Fruit fly (Drosophila melanogaster) whole organism, embryonic: Measurements from ENCODE around the gene MED28.

ENCODE experiments used
- Asciz ChIP-seq: fragments of 200-800 bp; sonication (Bioruptor generic); optimal IDR thresholded peaks from 2 replicates; lab custom pipeline; 2017; ENCODE audit warnings: missing biosample characterization, mild to moderate bottlenecking, missing genetic modification characterization, missing genetic modification reagents
- Atf6 ChIP-seq: fragments of 200-800 bp; sonication (Bioruptor generic); IDR thresholded peaks from 2 replicates; pipeline ENCODE4 v1.3.6; 2022; ENCODE audit warnings: missing biosample characterization, missing genetic modification characterization
- Bdp1 ChIP-seq: fragments of 200-800 bp; sonication (Bioruptor generic); optimal IDR thresholded peaks from 3 replicates; lab custom pipeline; 2016; ENCODE audit warnings: missing biosample characterization, missing genetic modification characterization
- Bteb2 ChIP-seq: fragments of 200-800 bp; sonication (Bioruptor generic); optimal IDR thresholded peaks from 2 replicates; lab custom pipeline; 2016; ENCODE audit warnings: missing biosample characterization, missing genetic modification characterization
- CG10979 ChIP-seq: fragments of 200-800 bp; sonication (Bioruptor generic); optimal IDR thresholded peaks from 2 replicates; lab custom pipeline; 2018; ENCODE audit warnings: missing biosample characterization, mild to moderate bottlenecking, missing genetic modification characterization, moderate library complexity
- CG11696 ChIP-seq: fragments of 200-800 bp; sonication (Bioruptor generic); IDR thresholded peaks from 2 replicates; pipeline ENCODE4 v1.3.6; 2022; ENCODE audit warnings: missing biosample characterization, missing genetic modification characterization
- CG15269 ChIP-seq: fragments of 200-800 bp; sonication (Bioruptor generic); optimal IDR thresholded peaks from 2 replicates; lab custom pipeline; 2018; ENCODE audit warnings: missing biosample characterization, mild to moderate bottlenecking, missing genetic modification characterization, moderate library complexity
- CG15514 ChIP-seq: fragments of 200-800 bp; sonication (Bioruptor generic); optimal IDR thresholded peaks from 3 replicates; lab custom pipeline; 2017; ENCODE audit warnings: missing biosample characterization, missing genetic modification characterization, mild to moderate bottlenecking, moderate library complexity, missing genetic modification reagents
- CG1602 ChIP-seq: fragments of 200-800 bp; sonication (Bioruptor generic); optimal IDR thresholded peaks from 3 replicates; lab custom pipeline; 2016; ENCODE audit warnings: missing biosample characterization, missing genetic modification characterization
- CG1647 ChIP-seq: fragments of 200-800 bp; sonication (Bioruptor generic); optimal IDR thresholded peaks from 3 replicates; lab custom pipeline; 2016; ENCODE audit warnings: missing biosample characterization, missing genetic modification characterization
- CG17328 ChIP-seq: fragments of 200-800 bp; sonication (Bioruptor generic); IDR thresholded peaks from 2 replicates; pipeline ENCODE4 v1.3.6; 2022; ENCODE audit warnings: missing biosample characterization, missing genetic modification characterization
- CG1832 ChIP-seq: fragments of 200-800 bp; sonication (Bioruptor generic); optimal IDR thresholded peaks from 2 replicates; lab custom pipeline; 2017; ENCODE audit warnings: missing biosample characterization, mild to moderate bottlenecking, missing genetic modification characterization, inconsistent platforms
- CG2120 ChIP-seq: fragments of 200-800 bp; sonication (Bioruptor generic); optimal IDR thresholded peaks from 3 replicates; lab custom pipeline; 2016; ENCODE audit warnings: missing biosample characterization, missing genetic modification characterization
- CG4360 ChIP-seq: fragments of 200-800 bp; sonication (Bioruptor generic); IDR thresholded peaks from 2 replicates; pipeline ENCODE4 v1.3.6; 2022; ENCODE audit warnings: missing biosample characterization, missing genetic modification characterization
- CG8089 ChIP-seq: fragments of 200-800 bp; sonication (Bioruptor generic); optimal IDR thresholded peaks from 3 replicates; lab custom pipeline; 2016; ENCODE audit warnings: missing biosample characterization, missing genetic modification characterization
- CG9817 ChIP-seq: fragments of 200-800 bp; sonication (Bioruptor generic); optimal IDR thresholded peaks from 2 replicates; lab custom pipeline; 2018; ENCODE audit warnings: missing biosample characterization, mild to moderate bottlenecking, missing genetic modification characterization, moderate library complexity
- CG9932 ChIP-seq: fragments of 200-800 bp; sonication (Bioruptor generic); IDR thresholded peaks from 2 replicates; pipeline ENCODE4 v1.3.6; 2022; ENCODE audit warnings: missing biosample characterization, missing genetic modification characterization
- Camta ChIP-seq: fragments of 200-800 bp; sonication (Bioruptor generic); optimal IDR thresholded peaks from 2 replicates; lab custom pipeline; 2016; ENCODE audit warnings: missing biosample characterization, missing genetic modification characterization
- Dll ChIP-seq: fragments of 200-800 bp; sonication (Bioruptor generic); IDR thresholded peaks from 4 replicates; pipeline ENCODE4 v1.3.6; 2022; ENCODE audit warnings: missing biosample characterization, missing genetic modification characterization; ENCODE audit not compliant: partially characterized antibody
- Gug ChIP-seq: fragments of 200-800 bp; sonication (Bioruptor generic); IDR thresholded peaks from 4 replicates; pipeline ENCODE4 v1.3.6; 2022; ENCODE audit warnings: missing biosample characterization, missing genetic modification characterization
- H15 ChIP-seq: fragments of 200-800 bp; sonication (Bioruptor generic); IDR thresholded peaks from 3 replicates; pipeline ENCODE4 v1.3.6; 2022; ENCODE audit warnings: missing biosample characterization, missing genetic modification characterization
- HLH4C ChIP-seq: fragments of 200-800 bp; sonication (Bioruptor generic); IDR thresholded peaks from 3 replicates; pipeline ENCODE4 v1.3.6; 2022; ENCODE audit warnings: missing biosample characterization, missing genetic modification characterization; ENCODE audit not compliant: partially characterized antibody
- Lim3 ChIP-seq: fragments of 200-800 bp; sonication (Bioruptor generic); IDR thresholded peaks from 2 replicates; pipeline ENCODE4 v1.3.6; 2022; ENCODE audit warnings: missing biosample characterization, missing genetic modification characterization
- Max ChIP-seq: fragments of 200-800 bp; sonication (Bioruptor generic); optimal IDR thresholded peaks from 2 replicates; lab custom pipeline; 2016; ENCODE audit warnings: missing biosample characterization, mild to moderate bottlenecking, missing genetic modification characterization
- Neu2 ChIP-seq: fragments of 200-800 bp; sonication (Bioruptor generic); optimal IDR thresholded peaks from 3 replicates; lab custom pipeline; 2016; ENCODE audit warnings: missing biosample characterization, missing genetic modification characterization, borderline replicate concordance
- Rfx ChIP-seq: fragments of 200-800 bp; sonication (Bioruptor generic); IDR thresholded peaks from 2 replicates; pipeline ENCODE4 v1.3.6; 2022; ENCODE audit warnings: missing biosample characterization, missing genetic modification characterization
- Sin3A ChIP-seq: fragments of >200 bp; optimal IDR thresholded peaks from 2 replicates; lab custom pipeline; 2018
- Spps ChIP-seq: fragments of 200-800 bp; sonication (Bioruptor generic); optimal IDR thresholded peaks from 2 replicates; lab custom pipeline; 2018; ENCODE audit warnings: missing biosample characterization, mild to moderate bottlenecking, missing genetic modification characterization
- Tbp ChIP-seq: fragments of >200 bp; optimal IDR thresholded peaks from 2 replicates; lab custom pipeline; 2018; ENCODE audit warnings: missing biosample characterization, missing genetic modification characterization
- Vsx1 ChIP-seq: fragments of 200-800 bp; sonication (Bioruptor generic); optimal IDR thresholded peaks from 2 replicates; lab custom pipeline; 2017; ENCODE audit warnings: missing biosample characterization, mild to moderate bottlenecking, missing genetic modification characterization, missing genetic modification reagents
- amos ChIP-seq: fragments of 200-800 bp; sonication (Bioruptor generic); IDR thresholded peaks from 2 replicates; pipeline ENCODE4 v1.3.6; 2022; ENCODE audit warnings: missing biosample characterization, missing genetic modification characterization; ENCODE audit not compliant: partially characterized antibody
- bbx ChIP-seq: fragments of 200-800 bp; sonication (Bioruptor generic); IDR thresholded peaks from 2 replicates; pipeline ENCODE4 v1.3.6; 2022; ENCODE audit warnings: missing biosample characterization, missing genetic modification characterization; ENCODE audit not compliant: partially characterized antibody
- cg ChIP-seq: fragments of 200-800 bp; sonication (Bioruptor generic); optimal IDR thresholded peaks from 3 replicates; lab custom pipeline; 2019; ENCODE audit warnings: missing biosample characterization, mild to moderate bottlenecking, missing genetic modification characterization, moderate library complexity
- corto ChIP-seq: fragments of 200-800 bp; sonication (Bioruptor generic); optimal IDR thresholded peaks from 2 replicates; lab custom pipeline; 2016; ENCODE audit warnings: missing biosample characterization, mild to moderate bottlenecking, missing genetic modification characterization, moderate library complexity
- crc ChIP-seq: fragments of 200-800 bp; sonication (Bioruptor generic); optimal IDR thresholded peaks from 2 replicates; lab custom pipeline; 2016; ENCODE audit warnings: missing biosample characterization, missing genetic modification characterization
- dmrt99B ChIP-seq: fragments of 200-800 bp; sonication (Bioruptor generic); optimal IDR thresholded peaks from 2 replicates; lab custom pipeline; 2018; ENCODE audit warnings: missing biosample characterization, mild to moderate bottlenecking, missing genetic modification characterization, moderate library complexity
- fu2 ChIP-seq: fragments of 200-800 bp; sonication (Bioruptor generic); optimal IDR thresholded peaks from 2 replicates; lab custom pipeline; 2016; ENCODE audit warnings: missing biosample characterization, missing genetic modification characterization
- gce ChIP-seq: fragments of 200-800 bp; sonication (Bioruptor generic); IDR thresholded peaks from 3 replicates; pipeline ENCODE4 v1.3.6; 2022; ENCODE audit warnings: missing biosample characterization, missing genetic modification characterization
- gro ChIP-seq: fragments of 200-800 bp; sonication (Bioruptor generic); optimal IDR thresholded peaks from 2 replicates; lab custom pipeline; 2016; ENCODE audit warnings: missing biosample characterization, missing genetic modification characterization
- odd ChIP-seq: fragments of 200-800 bp; sonication (Bioruptor generic); optimal IDR thresholded peaks from 2 replicates; lab custom pipeline; 2017; ENCODE audit warnings: missing biosample characterization, mild to moderate bottlenecking, missing genetic modification characterization
- org-1 ChIP-seq: fragments of 200-800 bp; sonication (Bioruptor generic); optimal IDR thresholded peaks from 2 replicates; lab custom pipeline; 2017; ENCODE audit warnings: missing biosample characterization, missing genetic modification characterization
- psq ChIP-seq: fragments of 200-800 bp; sonication (Bioruptor generic); optimal IDR thresholded peaks from 2 replicates; lab custom pipeline; 2017; ENCODE audit warnings: missing biosample characterization, missing genetic modification characterization
- sens ChIP-seq: fragments of 200-800 bp; sonication (Bioruptor generic); peaks from one replicate; lab custom pipeline; 2016; ENCODE audit warnings: missing biosample characterization, missing genetic modification characterization
- slou ChIP-seq: fragments of 200-800 bp; sonication (Bioruptor generic); optimal IDR thresholded peaks from 3 replicates; lab custom pipeline; 2016; ENCODE audit warnings: missing biosample characterization, missing genetic modification characterization
- sug ChIP-seq: fragments of 200-800 bp; optimal IDR thresholded peaks from 2 replicates; lab custom pipeline; 2019; ENCODE audit warnings: missing biosample characterization, mild to moderate bottlenecking, missing genetic modification characterization, moderate library complexity
- ttk ChIP-seq: fragments of 200-800 bp; sonication (Bioruptor generic); IDR thresholded peaks from 2 replicates; pipeline ENCODE4 v2.1.2; 2022; ENCODE audit warnings: missing biosample characterization, missing genetic modification characterization
- unpg ChIP-seq: fragments of 200-800 bp; sonication (Bioruptor generic); optimal IDR thresholded peaks from 3 replicates; lab custom pipeline; 2018; ENCODE audit warnings: missing biosample characterization, mild to moderate bottlenecking, missing genetic modification characterization, moderate library complexity
- wdn ChIP-seq: fragments of 200-800 bp; sonication (Bioruptor generic); IDR thresholded peaks from 2 replicates; pipeline ENCODE4 v1.3.6; 2022; ENCODE audit warnings: missing biosample characterization, missing genetic modification characterization
- wor ChIP-seq: fragments of 200-800 bp; sonication (Bioruptor generic); IDR thresholded peaks from 2 replicates; pipeline ENCODE4 v1.3.6; 2022; ENCODE audit warnings: missing biosample characterization, missing genetic modification characterization
- zen2 ChIP-seq: fragments of 200-800 bp; sonication (Bioruptor generic); IDR thresholded peaks from 3 replicates; pipeline ENCODE4 v1.3.6; 2022; ENCODE audit warnings: missing biosample characterization, missing genetic modification characterization; ENCODE audit not compliant: partially characterized antibody
- zfh1 ChIP-seq: fragments of 200-800 bp; sonication (Bioruptor generic); IDR thresholded peaks from 3 replicates; pipeline ENCODE4 v1.3.6; 2022; ENCODE audit warnings: missing biosample characterization, missing genetic modification characterization

Gene MED28

dm6 chr3R:25489685-25490084, 12.9 kb downstream of the MED28 start (continued):
- no peak for TF ChIP-seq unpg (GFP tag; lab: Kevin White, UChicago)
- no peak for TF ChIP-seq Rfx (GFP tag; lab: Robert Waterston, UW)
- no peak for TF ChIP-seq Atf6 (GFP tag; lab: Robert Waterston, UW)
- no peak for TF ChIP-seq CG2120 (GFP tag; lab: Kevin White, UChicago)
- no peak for TF ChIP-seq Tbp (GFP tag; lab: Kevin White, UChicago)
- no peak for TF ChIP-seq corto (GFP tag; lab: Kevin White, UChicago)
- TF ChIP-seq CG15514 = no peak
- TF ChIP-seq zen2 (GFP tag; lab: Robert Waterston, UW) = peak; percentile 78
- TF ChIP-seq org-1 (GFP tag; lab: Kevin White, UChicago) = no peak
- TF ChIP-seq sug = peak; percentile 35
- no peak for TF ChIP-seq wor (GFP tag; lab: Robert Waterston, UW)
- TF ChIP-seq Vsx1 (GFP tag; lab: Kevin White, UChicago) = no peak
- no peak for TF ChIP-seq psq
- TF ChIP-seq CG15269 (tag; lab: Kevin White, UChicago) = no peak

- TF ChIP-seq dmrt99B (tag; lab: Kevin White, UChicago) (peak; percentile 36), sens (GFP tag; lab: Kevin White, UChicago) (peak; percentile 92), gro (GFP tag; lab: Kevin White, UChicago) (no peak), CG11696 (GFP tag; lab: Robert Waterston, UW) (peak; percentile 50), gce (GFP tag; lab: Robert Waterston, UW) (no peak), CG1647 (no peak), zen2 (GFP tag; lab: Robert Waterston, UW) (no peak), fu2 (no peak), Neu2 (no peak), CG17328 (peak; percentile 34; the same call in 1 of the 2 replicates), CG10979 (tag; lab: Kevin White, UChicago) (no peak), Camta (GFP tag; lab: Kevin White, UChicago) (peak; percentile 24), zfh1 (GFP tag; lab: Robert Waterston, UW) (peak; percentile 41; the same call in 2 of the 3 replicates), Spps (no peak), Lim3 (GFP tag; lab: Robert Waterston, UW) (0 out of 2 replicates have a peak, but pooled peaks have one; percentile 12), CG4360 (GFP tag; lab: Robert Waterston, UW) (no peak), crc (GFP tag; lab: Kevin White, UChicago) (no peak), slou (no peak), HLH4C (GFP tag; lab: Robert Waterston, UW) (no peak), Max (GFP tag; lab: Kevin White, UChicago) (no peak), CG1832 (GFP tag; lab: Kevin White, UChicago) (no peak), Bdp1 (GFP tag; lab: Kevin White, UChicago) (no peak), amos (no peak), CG8089 (GFP tag; lab: Kevin White, UChicago) (peak; percentile 19), Bteb2 (no peak), bbx (GFP tag; lab: Robert Waterston, UW) (no peak), wdn (GFP tag; lab: Robert Waterston, UW) (no peak), H15 (no peak), Dll (GFP tag; lab: Robert Waterston, UW) (no peak), Asciz (GFP tag; lab: Kevin White, UChicago) (peak; percentile 29), CG9817 (no peak), CG9932 (GFP tag; lab: Robert Waterston, UW) (peak; percentile 3; the same call in 1 of the 2 replicates), Gug (no peak), unpg (GFP tag; lab: Kevin White, UChicago) (peak; percentile 40), Sin3A (no peak), CG1602 (GFP tag; lab: Kevin White, UChicago) (no peak), cg (GFP tag; lab: Kevin White, UChicago) (no peak), ttk (GFP tag; lab: Robert Waterston, UW) (no peak), odd (no peak)
Observed at dm6 chr3R:25490375-25490774, 13.6 kb downstream of the MED28 start.
